Fruit fly (Drosophila melanogaster): Measurements from ENCODE around the gene Rb97D.

The Rb97D gene

dm6 chr3R:26886283-26886689, 10.7 kb upstream of the Rb97D start (continued):
- peak; percentile 22; the same call in 1 of the 2 replicates for TF ChIP-seq CG32772 (GFP tag; IDR thresholded peaks at IDR 0.05)
- TF ChIP-seq CG10209 (GFP tag; optimal IDR thresholded peaks at IDR 0.05) = peak; percentile 80
- no peak for TF ChIP-seq eve (GFP tag; optimal IDR thresholded peaks at IDR 0.05)
- TF ChIP-seq TFAM (GFP tag; optimal IDR thresholded peaks at IDR 0.05) = peak; percentile 4
- peak; percentile 55 for TF ChIP-seq Rfx (GFP tag; IDR thresholded peaks at IDR 0.05)
- TF ChIP-seq kni (GFP tag; optimal IDR thresholded peaks at IDR 0.05) = peak; percentile 6
- no peak for TF ChIP-seq usp (GFP tag; optimal IDR thresholded peaks at IDR 0.05)
- 0 out of 2 replicates have a peak, but pooled peaks have one; percentile 15 for TF ChIP-seq CG31224 (GFP tag; IDR thresholded peaks at IDR 0.05)
- no peak for TF ChIP-seq ERR (GFP tag; optimal IDR thresholded peaks at IDR 0.05)
- peak; percentile 31 for TF ChIP-seq CG2875 (GFP tag; optimal IDR thresholded peaks at IDR 0.05)
- TF ChIP-seq tin (GFP tag; optimal IDR thresholded peaks at IDR 0.05) = peak; percentile 61
- TF ChIP-seq vnd (GFP tag; IDR thresholded peaks at IDR 0.05; ENCODE audit: partially characterized antibody) = no peak
- no peak for TF ChIP-seq ftz-f1 (GFP tag; optimal IDR thresholded peaks at IDR 0.05)
- TF ChIP-seq Pdp1 (GFP tag; optimal IDR thresholded peaks at IDR 0.05) = no peak
- no peak for TF ChIP-seq CG6175 (GFP tag; IDR thresholded peaks at IDR 0.05)
- no peak for TF ChIP-seq CG10565 (GFP tag; optimal IDR thresholded peaks at IDR 0.05)
- TF ChIP-seq CG11695 (GFP tag; IDR thresholded peaks at IDR 0.05) = peak; percentile 72; the same call in 2 of the 3 replicates
- TF ChIP-seq en (GFP tag; optimal IDR thresholded peaks at IDR 0.05) = no peak
- peak; percentile 68; the same call in 1 of the 3 replicates for TF ChIP-seq otp (GFP tag; IDR thresholded peaks at IDR 0.05)
- peak; percentile 24 for TF ChIP-seq CG12942 (GFP tag; optimal IDR thresholded peaks at IDR 0.05)
- peak; percentile 76 for TF ChIP-seq Oli (tag; optimal IDR thresholded peaks at IDR 0.05)
- TF ChIP-seq ro (GFP tag; IDR thresholded peaks at IDR 0.05) = peak; percentile 46; the same call in 1 of the 2 replicates
- TF ChIP-seq NFAT (GFP tag; IDR thresholded peaks at IDR 0.05) = no peak
- TF ChIP-seq CG33213 (GFP tag; optimal IDR thresholded peaks at IDR 0.05) = no peak
- TF ChIP-seq CG3281 (GFP tag; optimal IDR thresholded peaks at IDR 0.05) = peak; percentile 58
- TF ChIP-seq CG10979 (tag; optimal IDR thresholded peaks at IDR 0.05) = peak; percentile 88
- TF ChIP-seq nom (GFP tag; optimal IDR thresholded peaks at IDR 0.05) = peak; percentile 72
- TF ChIP-seq CG15479 (GFP tag; optimal IDR thresholded peaks at IDR 0.05) = no peak
- no peak for TF ChIP-seq Lpt (GFP tag; optimal IDR thresholded peaks at IDR 0.05)
- TF ChIP-seq prd (optimal IDR thresholded peaks at IDR 0.05) = no peak
- TF ChIP-seq prd (GFP tag; IDR thresholded peaks at IDR 0.05) = peak; percentile 83
- TF ChIP-seq CG12155 (GFP tag; optimal IDR thresholded peaks at IDR 0.05) = peak; percentile 26
- TF ChIP-seq ash1 (GFP tag; optimal IDR thresholded peaks at IDR 0.05) = no peak
- peak; percentile 73 for TF ChIP-seq trem (tag; optimal IDR thresholded peaks at IDR 0.05)
- peak; percentile 47 for TF ChIP-seq CG10147 (GFP tag; optimal IDR thresholded peaks at IDR 0.05)
- TF ChIP-seq pan (optimal IDR thresholded peaks at IDR 0.05) = no peak
- peak in 1 of 2 experiments; percentile 62 for TF ChIP-seq pan (GFP tag; optimal IDR thresholded peaks at IDR 0.05 in 1 of 2, IDR thresholded peaks at IDR 0.05 in 1 of 2)
- no peak for TF ChIP-seq CG4360 (GFP tag; IDR thresholded peaks at IDR 0.05)
- TF ChIP-seq gce (GFP tag; IDR thresholded peaks at IDR 0.05) = no peak
- no peak for TF ChIP-seq Hmx (GFP tag; optimal IDR thresholded peaks at IDR 0.05)
- TF ChIP-seq Hmr (GFP tag; optimal IDR thresholded peaks at IDR 0.05) = peak; percentile 52
- TF ChIP-seq psq (GFP tag; optimal IDR thresholded peaks at IDR 0.05) = no peak
- TF ChIP-seq tna (GFP tag; IDR thresholded peaks at IDR 0.05; ENCODE audit: partially characterized antibody) = no peak
- peak; percentile 12 for TF ChIP-seq CG15514 (GFP tag; optimal IDR thresholded peaks at IDR 0.05)
- TF ChIP-seq CG14050 (GFP tag; IDR thresholded peaks at IDR 0.05) = no peak
- TF ChIP-seq insv (GFP tag; optimal IDR thresholded peaks at IDR 0.05) = no peak
- 0 out of 3 replicates have a peak, but pooled peaks have one; percentile 32 for TF ChIP-seq CG2889 (GFP tag; IDR thresholded peaks at IDR 0.05)
- TF ChIP-seq Fer1 (GFP tag; optimal IDR thresholded peaks at IDR 0.05) = peak; percentile 66
- peak; percentile 65 for TF ChIP-seq CG13296 (GFP tag; optimal IDR thresholded peaks at IDR 0.05)
- peak; percentile 41 for TF ChIP-seq CG3065 (GFP tag; optimal IDR thresholded peaks at IDR 0.05)
- no peak for TF ChIP-seq CG11398 (GFP tag; optimal IDR thresholded peaks at IDR 0.05)
- no peak for TF ChIP-seq CG11247 (GFP tag; IDR thresholded peaks at IDR 0.05)
